Fruit fly (Drosophila melanogaster): ENCODE data around the gene CG31913.

- TF ChIP-seq ttk (optimal IDR thresholded peaks at IDR 0.05) (no peak), Myc (optimal IDR thresholded peaks at IDR 0.05) (no peak), h (optimal IDR thresholded peaks at IDR 0.05) (no peak)
These were observed 5.7 kb upstream of the CG31913 start for dm6 chr2L:5778157-5778556.

All from Kc167 (cell line).